Fruit fly (Drosophila melanogaster): ENCODE data around the gene Irp-1A.

Irp-1A gene

DNA sequence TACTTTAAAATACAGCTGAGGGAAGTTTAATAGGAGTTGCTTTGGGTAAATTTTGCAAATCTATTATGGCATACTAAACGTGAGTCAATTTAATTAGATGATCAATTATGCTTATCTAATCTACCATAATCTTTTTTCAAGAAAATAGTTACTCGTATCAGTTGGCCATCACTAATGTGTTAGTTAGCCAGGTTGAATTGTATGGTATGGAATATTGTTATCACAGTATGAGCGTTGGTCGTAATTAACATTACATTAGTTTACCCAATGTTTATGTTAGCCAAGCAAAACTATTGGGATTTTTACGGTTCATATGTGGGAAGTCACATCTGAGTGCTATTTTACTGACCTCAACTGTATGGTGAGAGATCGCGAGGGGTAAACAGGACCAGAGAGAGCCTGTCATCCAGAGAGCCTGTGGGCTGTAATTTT is 50.8 kb downstream of the Irp-1A start (continued):
- TF ChIP-seq BEAF-32 (GFP tag; optimal IDR thresholded peaks at IDR 0.05) (no peak), CG9437 (GFP tag; optimal IDR thresholded peaks at IDR 0.05) (peak; percentile 54), NC2β (GFP tag; optimal IDR thresholded peaks at IDR 0.05) (peak; percentile 82), Hr3 (GFP tag; optimal IDR thresholded peaks at IDR 0.05) (peak; percentile 76), CG8089 (GFP tag; optimal IDR thresholded peaks at IDR 0.05) (peak; percentile 67), kay (GFP tag; optimal IDR thresholded peaks at IDR 0.05) (peak; percentile 41), CG10462 (GFP tag; optimal IDR thresholded peaks at IDR 0.05) (peak; percentile 59), Mes4 (GFP tag; optimal IDR thresholded peaks at IDR 0.05) (peak; percentile 71), CG15479 (GFP tag; optimal IDR thresholded peaks at IDR 0.05) (peak; percentile 65), CG17385 (GFP tag; optimal IDR thresholded peaks at IDR 0.05) (peak; percentile 36), Dbx (GFP tag; IDR thresholded peaks at IDR 0.05) (no peak), Ets65A (GFP tag) (peak; percentile 96), CG6791 (GFP tag; IDR thresholded peaks at IDR 0.05; ENCODE audit: partially characterized antibody) (no peak), CG7357 (GFP tag; IDR thresholded peaks at IDR 0.05) (no peak; the same call in 2 of the 3 replicates), Ets97D (GFP tag; optimal IDR thresholded peaks at IDR 0.05) (no peak), MBD-R2 (GFP tag; IDR thresholded peaks at IDR 0.05) (no peak), CG12391 (tag; optimal IDR thresholded peaks at IDR 0.05) (peak; percentile 84), Drgx (GFP tag; IDR thresholded peaks at IDR 0.05) (no peak), Sox102F (GFP tag; optimal IDR thresholded peaks at IDR 0.05) (peak; percentile 44), CG8765 (GFP tag; IDR thresholded peaks at IDR 0.05) (peak; percentile 72), psq (GFP tag; optimal IDR thresholded peaks at IDR 0.05) (no peak), usp (GFP tag; optimal IDR thresholded peaks at IDR 0.05) (no peak), CG6175 (GFP tag; IDR thresholded peaks at IDR 0.05) (no peak), cad (GFP tag; optimal IDR thresholded peaks at IDR 0.05) (no peak), trh (GFP tag; optimal IDR thresholded peaks at IDR 0.05) (no peak), Awh (GFP tag; IDR thresholded peaks at IDR 0.05) (0 out of 2 replicates have a peak, but pooled peaks have one; percentile 31), CG2889 (GFP tag; IDR thresholded peaks at IDR 0.05) (no peak), CG11398 (GFP tag; optimal IDR thresholded peaks at IDR 0.05) (peak; percentile 68), CG10959 (GFP tag; IDR thresholded peaks at IDR 0.05) (peak; percentile 64), CkIIα-i1 (GFP tag; IDR thresholded peaks at IDR 0.05) (no peak), jing (GFP tag; optimal IDR thresholded peaks at IDR 0.05) (no peak), CG31365 (tag; optimal IDR thresholded peaks at IDR 0.05) (no peak), chm (GFP tag; IDR thresholded peaks at IDR 0.05) (peak; percentile 56), CG4328 (GFP tag; optimal IDR thresholded peaks at IDR 0.05) (no peak), dpn (GFP tag; optimal IDR thresholded peaks at IDR 0.05) (peak; percentile 64 to 72), peb (GFP tag; IDR thresholded peaks at IDR 0.05) (peak; percentile 22; the same call in 1 of the 2 replicates), Dip3 (GFP tag; optimal IDR thresholded peaks at IDR 0.05) (no peak), Stat92E (GFP tag; optimal IDR thresholded peaks at IDR 0.05) (peak in 1 of 3 experiments; percentile 51), stc (GFP tag; IDR thresholded peaks at IDR 0.05) (peak; percentile 25; the same call in 1 of the 2 replicates), pita (GFP tag; optimal IDR thresholded peaks at IDR 0.05) (no peak), ems (GFP tag; optimal IDR thresholded peaks at IDR 0.05) (peak; percentile 60), Xrp1 (GFP tag; IDR thresholded peaks at IDR 0.05) (peak; percentile 81), CG5953 (GFP tag; IDR thresholded peaks at IDR 0.05) (no peak), fd102C (GFP tag; optimal IDR thresholded peaks at IDR 0.05) (peak; percentile 83), Meics (GFP tag; optimal IDR thresholded peaks at IDR 0.05) (peak; percentile 40), ftz-f1 (GFP tag; optimal IDR thresholded peaks at IDR 0.05) (no peak), CG3407 (GFP tag; optimal IDR thresholded peaks at IDR 0.05) (peak; percentile 69), kah (GFP tag; optimal IDR thresholded peaks at IDR 0.05) (no peak), klu (GFP tag; IDR thresholded peaks at IDR 0.05) (0 out of 2 replicates have a peak, but pooled peaks have one; percentile 40), CG12219 (GFP tag; optimal IDR thresholded peaks at IDR 0.05) (peak; percentile 66), Spps (tag; optimal IDR thresholded peaks at IDR 0.05) (peak; percentile 65), CG31441 (GFP tag; IDR thresholded peaks at IDR 0.05) (peak; percentile 81)
